Worm (Caenorhabditis elegans) whole organism, L3 larva: ENCODE data around the gene usp-33.

Source experiments
- ama-1 ChIP-seq: fragments of 150-350 bp; optimal IDR thresholded peaks from 2 replicates; lab custom pipeline; 2018
- daf-12 ChIP-seq: fragments of 150-350 bp; optimal IDR thresholded peaks from 2 replicates; lab custom pipeline; 2014; ENCODE audit warnings: missing biosample characterization, missing genetic modification reagents, missing genetic modification characterization
- egl-5 ChIP-seq: fragments of 150-350 bp; optimal IDR thresholded peaks from 2 replicates; lab custom pipeline; 2017; ENCODE audit warnings: missing biosample characterization, missing genetic modification reagents, missing genetic modification characterization, inconsistent platforms
- elt-1 ChIP-seq: fragments of 150-350 bp; optimal IDR thresholded peaks from 2 replicates; lab custom pipeline; 2014; ENCODE audit warnings: missing biosample characterization, missing genetic modification characterization
- elt-3 ChIP-seq, 3 experiments: fragments of 150-350 bp in 1 of 3; sonication (generic microtip) in 2 of 3; optimal IDR thresholded peaks; 2 replicates in 2 of 3; 4 replicates in 1 of 3; lab custom pipeline; 2014 to 2017; ENCODE audit warnings: missing biosample characterization in 3 of 3, missing genetic modification characterization in 3 of 3
- fkh-10 ChIP-seq: sonication (generic microtip); optimal IDR thresholded peaks from 2 replicates; lab custom pipeline; 2017; ENCODE audit warnings: missing biosample characterization, missing genetic modification reagents, missing genetic modification characterization
- jun-1 ChIP-seq: fragments of 150-350 bp; optimal IDR thresholded peaks from 2 replicates; lab custom pipeline; 2014; ENCODE audit warnings: missing biosample characterization, missing genetic modification reagents, missing genetic modification characterization
- mdl-1 ChIP-seq: fragments of 150-350 bp; optimal IDR thresholded peaks from 2 replicates; lab custom pipeline; 2014; ENCODE audit warnings: missing biosample characterization, missing genetic modification characterization
- nhr-11 ChIP-seq: fragments of 150-350 bp; optimal IDR thresholded peaks from 2 replicates; lab custom pipeline; 2014; ENCODE audit warnings: missing biosample characterization, missing genetic modification characterization
- nhr-12 ChIP-seq: fragments of 150-350 bp; optimal IDR thresholded peaks from 2 replicates; lab custom pipeline; 2014; ENCODE audit warnings: missing biosample characterization, missing genetic modification characterization
- nhr-25 ChIP-seq: sonication (generic microtip); optimal IDR thresholded peaks from 2 replicates; lab custom pipeline; 2017; ENCODE audit warnings: missing biosample characterization, missing genetic modification characterization
- nhr-76 ChIP-seq: fragments of 150-350 bp; sonication (generic microtip); optimal IDR thresholded peaks from 5 replicates; lab custom pipeline; 2014; ENCODE audit warnings: missing biosample characterization, missing genetic modification characterization
- nhr-77 ChIP-seq: fragments of 150-350 bp; optimal IDR thresholded peaks from 2 replicates; lab custom pipeline; 2014; ENCODE audit warnings: missing biosample characterization, missing genetic modification characterization
- skn-1 ChIP-seq: fragments of 150-350 bp; optimal IDR thresholded peaks from 2 replicates; lab custom pipeline; 2014; ENCODE audit warnings: missing biosample characterization, missing genetic modification characterization
- snpc-4 ChIP-seq: fragments of 150-350 bp; optimal IDR thresholded peaks from 2 replicates; lab custom pipeline; 2014; ENCODE audit warnings: missing biosample characterization, missing genetic modification characterization
- unc-62 ChIP-seq: fragments of 150-350 bp; sonication (generic microtip); optimal IDR thresholded peaks from 4 replicates; lab custom pipeline; 2014; ENCODE audit warnings: missing biosample characterization, missing genetic modification reagents, missing genetic modification characterization
- zag-1 ChIP-seq: fragments of 150-350 bp; optimal IDR thresholded peaks from 2 replicates; lab custom pipeline; 2014; ENCODE audit warnings: missing biosample characterization, missing genetic modification characterization

The usp-33 gene

DNA sequence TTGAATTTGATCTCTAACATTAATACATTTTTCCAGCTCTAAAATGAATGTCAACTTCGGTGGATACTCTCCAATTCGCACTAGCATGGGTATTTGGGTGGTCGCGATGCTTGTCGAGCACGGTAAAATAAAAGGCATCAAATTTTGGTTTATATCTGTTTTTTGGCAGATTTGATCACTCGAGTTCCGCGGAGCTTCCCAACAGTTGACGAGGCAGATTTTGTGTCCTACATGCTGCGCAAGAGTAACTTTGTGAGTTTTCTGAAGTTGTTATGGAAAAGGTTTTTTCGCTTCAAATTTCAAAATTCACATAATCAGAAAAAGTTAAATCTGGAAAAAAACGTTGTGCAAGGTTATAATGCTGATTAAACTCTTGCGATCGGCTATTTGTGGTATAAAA, 50.2 kb downstream of the usp-33 start:
- TF ChIP-seq ama-1 (lab: Kevin White, UChicago) (no peak), nhr-12 (no peak), nhr-77 (tag; lab: Kevin White, UChicago) (no peak), nhr-76 (tag; lab: Kevin White, UChicago) (no peak)
- TF ChIP-seq, all 47 proteins: peak for 0

DNA sequence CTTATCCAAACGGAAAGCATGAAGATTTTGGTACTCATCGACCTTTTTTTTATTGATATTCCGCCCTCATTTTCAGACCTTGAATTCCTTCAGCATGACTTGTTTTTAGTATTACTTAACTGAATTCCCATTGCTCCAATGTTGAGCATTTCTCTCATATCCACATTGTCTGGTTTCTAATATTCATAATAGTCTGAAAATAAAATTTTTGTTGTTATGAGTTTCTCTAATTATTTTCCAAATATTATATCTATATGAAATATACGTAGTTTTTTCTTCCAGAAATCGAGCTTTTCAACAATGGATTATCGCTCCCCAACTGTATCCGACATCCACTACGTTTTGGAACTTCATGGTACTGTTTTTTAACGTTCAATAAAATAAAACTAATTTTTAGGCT, 51.5 kb downstream of the usp-33 start, which contains the start of gene H08J19.1:
H08J19.1 (plus strand) TSS at position 301 of the 400 bp plus-strand sequence.
- no peak for TF ChIP-seq skn-1 (tag; lab: Kevin White, UChicago)
- no peak for TF ChIP-seq daf-12 (tag; lab: Kevin White, UChicago)
- no peak for TF ChIP-seq mdl-1 (tag; lab: Kevin White, UChicago)
- no peak for TF ChIP-seq nhr-12
- no peak for TF ChIP-seq egl-5 (tag; lab: Kevin White, UChicago)
- no peak for TF ChIP-seq nhr-11 (tag; lab: Kevin White, UChicago)
- TF ChIP-seq nhr-25: no peak
- no peak for TF ChIP-seq fkh-10 (GFP tag; lab: Kevin White, UChicago)
- TF ChIP-seq elt-3 (tag; optimal IDR thresholded peaks at IDR 0.05; lab: Kevin White, UChicago): no peak
- TF ChIP-seq jun-1 (tag; lab: Kevin White, UChicago): no peak
- no peak for TF ChIP-seq zag-1 (tag; lab: Kevin White, UChicago)
- no peak for TF ChIP-seq snpc-4 (tag; lab: Kevin White, UChicago)
- TF ChIP-seq unc-62 (GFP tag; lab: Kevin White, UChicago): no peak
- no peak for TF ChIP-seq elt-1
